Fruit fly (Drosophila melanogaster) whole organism, prepupa: ENCODE measurements around the gene CG15814.

ENCODE experiments used
- CG10669 ChIP-seq: fragments of 200-800 bp; sonication (Bioruptor generic); optimal IDR thresholded peaks from 3 replicates; lab custom pipeline; 2018; ENCODE audit warnings: missing biosample characterization, mild to moderate bottlenecking, missing genetic modification characterization, moderate library complexity
- CG11294 ChIP-seq: fragments of 200-800 bp; sonication (Bioruptor generic); IDR thresholded peaks from 2 replicates; pipeline ENCODE4 v1.3.6; 2022; ENCODE audit warnings: missing biosample characterization, missing genetic modification characterization
- CG1621 ChIP-seq: fragments of 200-800 bp; sonication (Bioruptor generic); optimal IDR thresholded peaks from 3 replicates; lab custom pipeline; 2018; ENCODE audit warnings: missing biosample characterization, mild to moderate bottlenecking, missing genetic modification characterization
- CG16779 ChIP-seq: fragments of 200-800 bp; sonication (Bioruptor generic); optimal IDR thresholded peaks from 3 replicates; lab custom pipeline; 2017; ENCODE audit warnings: missing biosample characterization, mild to moderate bottlenecking, missing genetic modification characterization
- CG31627 ChIP-seq: fragments of 200-800 bp; sonication (Bioruptor generic); optimal IDR thresholded peaks from 3 replicates; lab custom pipeline; 2016; ENCODE audit warnings: missing biosample characterization, missing genetic modification characterization
- CG32006 ChIP-seq: fragments of 200-800 bp; sonication (Bioruptor generic); optimal IDR thresholded peaks from 3 replicates; lab custom pipeline; 2017; ENCODE audit warnings: missing biosample characterization, mild to moderate bottlenecking, missing genetic modification characterization
- CG34406 ChIP-seq: fragments of 200-800 bp; sonication (Bioruptor generic); optimal IDR thresholded peaks from 3 replicates; lab custom pipeline; 2016; ENCODE audit warnings: missing biosample characterization, missing genetic modification characterization
- CG3919 ChIP-seq: fragments of 200-800 bp; sonication (Bioruptor generic); optimal IDR thresholded peaks from 3 replicates; lab custom pipeline; 2016; ENCODE audit warnings: missing biosample characterization, missing genetic modification characterization
- CG4318 ChIP-seq: fragments of 200-800 bp; sonication (Bioruptor generic); optimal IDR thresholded peaks from 3 replicates; lab custom pipeline; 2017; ENCODE audit warnings: missing biosample characterization, mild to moderate bottlenecking, missing genetic modification characterization
- CG6792 ChIP-seq: fragments of 200-800 bp; sonication (Bioruptor generic); optimal IDR thresholded peaks from 3 replicates; lab custom pipeline; 2016; ENCODE audit warnings: missing biosample characterization, missing genetic modification characterization
- CG6808 ChIP-seq: fragments of 200-800 bp; sonication (Bioruptor generic); optimal IDR thresholded peaks from 3 replicates; lab custom pipeline; 2017; ENCODE audit warnings: missing biosample characterization, missing genetic modification characterization, mild to moderate bottlenecking, moderate library complexity, missing genetic modification reagents
- CG7368 ChIP-seq: fragments of 200-800 bp; sonication (Bioruptor generic); optimal IDR thresholded peaks from 3 replicates; lab custom pipeline; 2016; ENCODE audit warnings: missing biosample characterization, missing genetic modification characterization
- Eip78C ChIP-seq: fragments of 200-800 bp; sonication (Bioruptor generic); peaks from one replicate; lab custom pipeline; 2016; ENCODE audit warnings: missing biosample characterization, missing genetic modification characterization
- Eip93F ChIP-seq: fragments of 200-800 bp; sonication (Bioruptor generic); optimal IDR thresholded peaks from 2 replicates; lab custom pipeline; 2016; ENCODE audit warnings: missing biosample characterization, mild to moderate bottlenecking, missing genetic modification characterization
- Ets96B ChIP-seq: fragments of 200-800 bp; optimal IDR thresholded peaks from 2 replicates; lab custom pipeline; 2019; ENCODE audit warnings: missing biosample characterization, mild to moderate bottlenecking, missing genetic modification characterization, moderate library complexity
- Gug ChIP-seq: fragments of 200-800 bp; sonication (Bioruptor generic); IDR thresholded peaks from 2 replicates; pipeline ENCODE4 v1.3.6; 2022; ENCODE audit warnings: missing biosample characterization, missing genetic modification characterization
- Hr38 ChIP-seq: sonication (Bioruptor generic); optimal IDR thresholded peaks from 2 replicates; lab custom pipeline; 2016; ENCODE audit warnings: missing biosample characterization, missing genetic modification characterization
- Hr39 ChIP-seq: fragments of 200-800 bp; sonication (Bioruptor generic); optimal IDR thresholded peaks from 2 replicates; lab custom pipeline; 2016; ENCODE audit warnings: missing biosample characterization, missing genetic modification characterization
- Met ChIP-seq: fragments of 200-800 bp; sonication (Bioruptor generic); optimal IDR thresholded peaks from 3 replicates; lab custom pipeline; 2016; ENCODE audit warnings: missing biosample characterization, missing genetic modification characterization
- OdsH ChIP-seq: fragments of 200-800 bp; sonication (Bioruptor generic); optimal IDR thresholded peaks from 3 replicates; lab custom pipeline; 2016; ENCODE audit warnings: missing biosample characterization, missing genetic modification characterization
- Smox ChIP-seq: fragments of 200-800 bp; sonication (Bioruptor generic); optimal IDR thresholded peaks from 3 replicates; lab custom pipeline; 2016; ENCODE audit warnings: missing biosample characterization, missing genetic modification characterization
- Sox102F ChIP-seq: fragments of 200-800 bp; sonication (Bioruptor generic); optimal IDR thresholded peaks from 2 replicates; lab custom pipeline; 2016; ENCODE audit warnings: missing biosample characterization, mild to moderate bottlenecking, missing genetic modification characterization
- Sox14 ChIP-seq: fragments of 200-800 bp; sonication (Bioruptor generic); optimal IDR thresholded peaks from 3 replicates; lab custom pipeline; 2016; ENCODE audit warnings: missing biosample characterization, missing genetic modification characterization
- Sox15 ChIP-seq: fragments of 200-800 bp; sonication (Bioruptor generic); optimal IDR thresholded peaks from 3 replicates; lab custom pipeline; 2016; ENCODE audit warnings: missing biosample characterization, missing genetic modification characterization
- achi ChIP-seq: fragments of 200-800 bp; sonication (Bioruptor generic); optimal IDR thresholded peaks from 3 replicates; lab custom pipeline; 2016; ENCODE audit warnings: missing biosample characterization, missing genetic modification characterization
- cyc ChIP-seq: fragments of 200-800 bp; sonication (Bioruptor generic); optimal IDR thresholded peaks from 3 replicates; lab custom pipeline; 2016; ENCODE audit warnings: missing biosample characterization, missing genetic modification characterization
- dsx ChIP-seq: fragments of 200-800 bp; optimal IDR thresholded peaks from 3 replicates; lab custom pipeline; 2019; ENCODE audit warnings: missing biosample characterization, mild to moderate bottlenecking, missing genetic modification characterization, moderate library complexity; ENCODE audit not compliant: poor library complexity, severe bottlenecking
- eg ChIP-seq: fragments of 200-800 bp; sonication (Bioruptor generic); IDR thresholded peaks from 3 replicates; pipeline ENCODE4 v1.3.6; 2022; ENCODE audit warnings: missing biosample characterization, missing genetic modification characterization
- esn ChIP-seq: fragments of 200-800 bp; sonication (Bioruptor generic); optimal IDR thresholded peaks from 2 replicates; lab custom pipeline; 2016; ENCODE audit warnings: missing biosample characterization, mild to moderate bottlenecking, missing genetic modification characterization, moderate library complexity
- fd59A ChIP-seq: fragments of 200-800 bp; sonication (Bioruptor generic); optimal IDR thresholded peaks from 2 replicates; lab custom pipeline; 2017; ENCODE audit warnings: missing biosample characterization, mild to moderate bottlenecking, missing genetic modification characterization, missing genetic modification reagents
- fkh ChIP-seq: fragments of 200-800 bp; sonication (Bioruptor generic); optimal IDR thresholded peaks from 3 replicates; lab custom pipeline; 2017; ENCODE audit warnings: missing biosample characterization, mild to moderate bottlenecking, missing genetic modification characterization, moderate library complexity
- lz ChIP-seq: fragments of 200-800 bp; sonication (Bioruptor generic); optimal IDR thresholded peaks from 3 replicates; lab custom pipeline; 2016; ENCODE audit warnings: missing biosample characterization, missing genetic modification characterization
- pdm3 ChIP-seq: fragments of 200-800 bp; sonication (Bioruptor generic); optimal IDR thresholded peaks from 3 replicates; lab custom pipeline; 2016; ENCODE audit warnings: missing biosample characterization, missing genetic modification characterization
- spab ChIP-seq: fragments of 200-800 bp; sonication (Bioruptor generic); optimal IDR thresholded peaks from 2 replicates; lab custom pipeline; 2017; ENCODE audit warnings: missing biosample characterization, mild to moderate bottlenecking, missing genetic modification characterization, missing genetic modification reagents
- ss ChIP-seq, 2 experiments: fragments of 200-800 bp; sonication (Bioruptor generic); optimal IDR thresholded peaks; 2 replicates in 1 of 2; 3 replicates in 1 of 2; lab custom pipeline; 2017 to 2018; ENCODE audit warnings: mild to moderate bottlenecking in 2 of 2, missing biosample characterization in 2 of 2, missing genetic modification characterization in 2 of 2, moderate library complexity in 1 of 2
- svp ChIP-seq: fragments of 200-800 bp; sonication (Bioruptor generic); peaks from one replicate; lab custom pipeline; 2016; ENCODE audit warnings: missing biosample characterization, missing genetic modification characterization
- vri ChIP-seq: fragments of 200-800 bp; sonication (Bioruptor generic); optimal IDR thresholded peaks from 3 replicates; lab custom pipeline; 2016; ENCODE audit warnings: missing biosample characterization, mild to moderate bottlenecking, missing genetic modification characterization

The CG15814 gene

DNA sequence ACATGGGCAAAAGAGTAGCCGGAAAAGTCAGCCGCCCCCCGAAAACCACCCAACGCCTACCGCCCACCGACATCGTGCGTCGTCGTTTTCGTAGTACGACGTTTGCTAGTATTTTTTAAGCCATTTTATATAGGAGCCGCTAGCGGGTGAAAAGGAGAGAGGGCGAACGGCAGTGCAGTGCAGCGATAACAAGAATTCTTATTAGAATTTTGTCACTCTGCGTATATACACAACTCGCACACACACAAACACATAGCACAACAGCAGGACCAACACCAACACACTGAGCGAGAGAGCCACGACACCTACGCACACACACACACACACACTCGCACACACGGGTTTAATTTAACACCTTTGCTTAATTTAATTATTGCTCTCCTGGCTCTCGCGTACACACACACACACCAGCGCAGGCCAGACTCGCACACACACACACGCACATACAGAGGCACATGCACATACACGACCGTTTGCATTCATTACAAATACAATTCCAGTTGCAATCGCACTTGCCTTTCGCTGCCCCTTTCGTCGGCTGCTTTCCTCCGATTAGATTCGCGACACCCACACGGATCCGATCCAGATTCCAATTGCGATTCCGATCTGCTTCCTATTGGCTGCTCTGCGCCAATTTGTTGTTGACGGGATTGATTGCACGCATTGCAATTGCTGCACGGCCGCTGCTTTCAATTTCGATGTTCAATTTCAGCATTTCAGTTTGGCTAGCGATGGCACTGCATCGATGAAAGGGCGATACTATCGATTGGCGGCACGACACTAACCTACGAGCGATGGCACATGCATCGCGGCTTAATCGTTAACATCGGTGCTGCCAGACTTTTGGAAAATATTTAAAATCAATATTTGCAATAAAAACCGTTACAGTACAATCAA, 23.1 kb downstream of the CG15814 start, which contains the start of gene Socs16D (continued):
- TF ChIP-seq CG7368 (GFP tag; lab: Kevin White, UChicago) (no peak), lz (peak; percentile 26), fd59A (GFP tag; lab: Kevin White, UChicago) (no peak), ss (GFP tag; optimal IDR thresholded peaks at IDR 0.05; lab: Kevin White, UChicago) (peak; percentile 60 to 61), eg (0 out of 3 replicates have a peak, but pooled peaks have one; percentile 10), dsx (GFP tag; lab: Kevin White, UChicago) (peak; percentile 13), svp (GFP tag; lab: Kevin White, UChicago) (peak; percentile 52)
- TF ChIP-seq, all 60 proteins: peak for 26

DNA sequence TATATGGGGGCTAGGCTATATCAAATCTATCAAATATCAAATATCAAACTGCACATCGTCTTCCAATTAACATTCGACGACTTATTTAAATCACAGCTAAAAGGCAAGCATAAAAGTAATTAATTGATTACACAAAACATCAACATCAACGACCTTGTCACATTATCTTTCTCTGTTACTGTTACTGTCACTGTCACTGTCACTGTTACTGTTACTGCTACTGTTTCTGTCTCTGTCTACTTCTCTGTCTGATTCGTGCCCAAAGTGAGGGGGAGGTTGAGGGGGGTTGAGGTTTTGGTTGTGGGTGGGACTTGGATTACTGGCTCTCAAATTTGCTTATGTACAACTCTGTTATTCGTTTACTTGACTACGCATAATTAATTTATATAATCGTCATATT, 28.7 kb downstream of the CG15814 start:
- TF ChIP-seq svp (GFP tag; lab: Kevin White, UChicago) (peak; percentile 34), CG32006 (no peak), vri (no peak), fkh (GFP tag; lab: Kevin White, UChicago) (peak; percentile 9), OdsH (no peak), Gug (GFP tag; lab: Robert Waterston, UW) (no peak), Hr38 (GFP tag; lab: Kevin White, UChicago) (no peak), Hr39 (GFP tag; lab: Kevin White, UChicago) (peak; percentile 7), Eip78C (GFP tag; lab: Kevin White, UChicago) (peak; percentile 33), dsx (GFP tag; lab: Kevin White, UChicago) (no peak)

DNA sequence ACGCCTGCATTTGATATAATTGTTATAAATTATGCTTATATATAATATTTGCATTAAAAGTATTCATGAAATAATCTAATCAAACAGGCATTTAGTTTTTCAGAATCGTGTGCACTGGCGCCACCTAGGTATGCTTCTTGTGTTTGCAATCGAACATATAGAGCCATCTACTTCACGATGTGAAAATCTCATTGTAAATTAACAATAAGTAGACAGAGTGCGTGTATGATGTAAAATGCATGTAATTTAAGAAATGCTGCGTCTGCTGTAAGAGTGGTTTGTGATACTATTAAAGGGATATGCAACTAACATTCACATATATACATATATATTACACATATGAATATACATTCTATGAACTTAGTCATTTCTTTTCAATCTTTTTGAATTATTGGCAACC, 29.9 kb downstream of the CG15814 start:
- TF ChIP-seq cyc (GFP tag; lab: Kevin White, UChicago) (peak; percentile 25), OdsH (no peak), CG16779 (tag; lab: Kevin White, UChicago) (no peak), Met (GFP tag; lab: Kevin White, UChicago) (no peak), esn (GFP tag; lab: Kevin White, UChicago) (peak; percentile 6), vri (no peak), Eip93F (GFP tag; lab: Kevin White, UChicago) (no peak), Sox15 (GFP tag; lab: Kevin White, UChicago) (no peak), CG34406 (GFP tag; lab: Kevin White, UChicago) (no peak), Eip78C (GFP tag; lab: Kevin White, UChicago) (peak; percentile 50), pdm3 (peak; percentile 22), svp (GFP tag; lab: Kevin White, UChicago) (peak; percentile 49), CG31627 (GFP tag; lab: Kevin White, UChicago) (peak; percentile 42), CG1621 (no peak), CG6792 (GFP tag; lab: Kevin White, UChicago) (no peak), Hr39 (GFP tag; lab: Kevin White, UChicago) (peak; percentile 47), eg (no peak), Sox102F (GFP tag; lab: Kevin White, UChicago) (no peak), lz (peak; percentile 44), CG10669 (GFP tag; lab: Kevin White, UChicago) (no peak), Sox14 (GFP tag; lab: Kevin White, UChicago) (peak; percentile 5)

DNA sequence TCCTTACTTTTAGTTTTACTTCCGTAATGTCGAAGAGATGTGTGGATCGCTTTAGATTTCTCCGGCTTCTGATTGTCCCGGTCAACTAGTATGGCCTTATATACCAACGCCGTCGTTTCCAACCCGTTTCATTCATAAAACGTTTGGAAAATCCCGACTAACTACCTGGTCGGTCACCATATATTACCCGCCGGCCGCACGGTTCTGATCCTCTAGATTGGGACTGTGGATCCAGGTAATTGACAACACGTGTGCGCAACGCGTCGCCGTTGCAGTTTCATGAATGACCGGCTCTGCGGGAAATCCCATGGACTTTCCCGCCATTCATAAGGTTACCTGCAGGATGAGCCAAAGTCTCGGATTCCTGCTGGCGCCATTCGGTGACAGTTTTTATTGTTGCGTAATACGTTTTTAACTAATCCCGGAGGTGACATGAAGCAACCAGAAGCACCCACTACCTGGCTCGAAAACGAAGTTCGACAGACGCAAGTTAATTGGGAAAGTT, 30.5 kb downstream of the CG15814 start, which contains the start of gene CG12986:
Gene CG12986, minus strand, starts transcription at position 51 of the 505 bp plus-strand sequence.
- TF ChIP-seq Met (GFP tag; lab: Kevin White, UChicago) (no peak), Eip78C (GFP tag; lab: Kevin White, UChicago) (no peak), Gug (GFP tag; lab: Robert Waterston, UW) (no peak), CG4318 (no peak)
- TF ChIP-seq, all 60 proteins: peak for 0

DNA sequence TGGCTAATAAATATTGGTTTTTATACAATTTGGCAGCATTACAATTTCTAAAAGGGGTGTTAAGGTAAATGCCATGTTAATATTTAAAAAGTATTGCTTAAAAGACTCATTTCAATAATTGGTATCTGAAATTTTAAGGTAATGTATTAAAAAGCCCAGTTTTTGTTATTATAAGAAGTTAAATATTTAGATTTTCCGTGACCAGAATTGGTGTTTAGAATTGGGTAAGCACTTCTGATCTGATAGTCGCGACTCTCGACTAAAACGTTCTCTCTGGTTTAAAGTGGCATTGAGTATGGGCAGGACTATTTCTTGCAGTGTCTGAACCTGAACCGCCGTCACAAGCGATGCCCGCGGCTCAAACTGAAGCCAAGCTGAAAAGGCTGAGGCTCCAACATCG, 33.7 kb downstream of the CG15814 start:
- TF ChIP-seq CG34406 (GFP tag; lab: Kevin White, UChicago) (peak; percentile 13), Eip78C (GFP tag; lab: Kevin White, UChicago) (peak; percentile 58), Gug (GFP tag; lab: Robert Waterston, UW) (no peak), CG16779 (tag; lab: Kevin White, UChicago) (no peak), ss (GFP tag; optimal IDR thresholded peaks at IDR 0.05; lab: Kevin White, UChicago) (peak in 1 of 2 experiments; percentile 21), CG6808 (GFP tag; lab: Kevin White, UChicago) (peak; percentile 59), svp (GFP tag; lab: Kevin White, UChicago) (peak; percentile 84), esn (GFP tag; lab: Kevin White, UChicago) (peak; percentile 65), Sox14 (GFP tag; lab: Kevin White, UChicago) (peak; percentile 31), Smox (GFP tag; lab: Kevin White, UChicago) (peak; percentile 58), CG3919 (GFP tag; lab: Kevin White, UChicago) (peak; percentile 2), fd59A (GFP tag; lab: Kevin White, UChicago) (peak; percentile 26), Eip93F (GFP tag; lab: Kevin White, UChicago) (no peak), spab (GFP tag; lab: Kevin White, UChicago) (no peak), OdsH (peak; percentile 63), Met (GFP tag; lab: Kevin White, UChicago) (peak; percentile 63), pdm3 (peak; percentile 26), achi (GFP tag; lab: Kevin White, UChicago) (peak; percentile 24), CG11294 (no peak), Ets96B (peak; percentile 21), vri (no peak), cyc (GFP tag; lab: Kevin White, UChicago) (peak; percentile 30)
